Fruit fly (Drosophila melanogaster): ENCODE data around the gene CG15879.

Gene CG15879

DNA sequence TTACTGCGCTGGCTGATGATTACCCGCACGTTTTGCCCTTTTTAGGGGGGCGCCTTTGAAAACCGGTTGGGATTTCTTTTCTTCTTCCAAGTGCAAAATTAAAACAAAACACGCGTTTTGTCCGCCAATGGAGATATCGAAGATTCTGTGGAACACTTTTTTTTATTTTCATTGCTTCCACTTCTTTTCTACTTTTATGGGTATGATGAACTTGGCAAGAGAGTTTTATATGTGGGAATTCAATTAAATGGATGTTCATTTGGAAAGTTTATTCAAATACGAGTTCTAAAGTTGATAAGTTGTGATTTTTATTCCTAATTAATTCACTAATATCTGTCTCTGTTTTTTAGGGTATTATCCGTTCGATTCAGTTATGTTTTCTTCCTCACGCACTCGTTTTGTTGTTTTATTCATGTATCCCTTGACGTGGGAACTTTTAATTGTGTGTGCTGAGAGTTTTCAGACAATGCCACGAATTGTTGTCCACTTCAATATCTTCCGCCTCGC, 4.8 kb downstream of the CG15879 start (continued):
- TF ChIP-seq gce (GFP tag; IDR thresholded peaks at IDR 0.05) = no peak
- TF ChIP-seq NK7.1 (GFP tag; optimal IDR thresholded peaks at IDR 0.05) = no peak
- TF ChIP-seq Atf-2 (GFP tag; optimal IDR thresholded peaks at IDR 0.05) = no peak
- no peak for TF ChIP-seq CG10267 (tag; optimal IDR thresholded peaks at IDR 0.05)
- TF ChIP-seq toy (GFP tag; IDR thresholded peaks at IDR 0.05) = no peak
- TF ChIP-seq Bdp1 (GFP tag; optimal IDR thresholded peaks at IDR 0.05) = no peak
- no peak for TF ChIP-seq Hr39 (optimal IDR thresholded peaks at IDR 0.05)
- no peak for TF ChIP-seq CG15601 (tag; optimal IDR thresholded peaks at IDR 0.05)
- peak; percentile 28; the same call in 1 of the 2 replicates for TF ChIP-seq CG4730 (GFP tag; IDR thresholded peaks at IDR 0.05)
- no peak for TF ChIP-seq Sry-δ (GFP tag; optimal IDR thresholded peaks at IDR 0.05)
- TF ChIP-seq Aef1 (GFP tag; IDR thresholded peaks at IDR 0.05) = peak; percentile 13; the same call in 1 of the 3 replicates
- TF ChIP-seq lbe (GFP tag; optimal IDR thresholded peaks at IDR 0.05) = peak; percentile 77
- peak; percentile 35 for TF ChIP-seq pum (GFP tag; optimal IDR thresholded peaks at IDR 0.05)
- no peak for TF ChIP-seq Neu2 (GFP tag; optimal IDR thresholded peaks at IDR 0.05; ENCODE audit: borderline replicate concordance)
- TF ChIP-seq mam (GFP tag; optimal IDR thresholded peaks at IDR 0.05) = peak; percentile 23
- no peak for TF ChIP-seq gfzf (GFP tag; optimal IDR thresholded peaks at IDR 0.05)
- no peak for TF ChIP-seq Taf1 (GFP tag; IDR thresholded peaks at IDR 0.05)
- peak; percentile 61 for TF ChIP-seq D19A (tag; optimal IDR thresholded peaks at IDR 0.05)
- peak; percentile 83 for TF ChIP-seq corto (GFP tag; optimal IDR thresholded peaks at IDR 0.05)
- TF ChIP-seq CG16779 (GFP tag; IDR thresholded peaks at IDR 0.05) = no peak
- TF ChIP-seq Eip74EF (GFP tag; optimal IDR thresholded peaks at IDR 0.05) = no peak
- TF ChIP-seq CkIIα-i1 (GFP tag; IDR thresholded peaks at IDR 0.05) = no peak
- 0 out of 2 replicates have a peak, but pooled peaks have one; percentile 49 for TF ChIP-seq ssp (GFP tag; IDR thresholded peaks at IDR 0.05)
- TF ChIP-seq CG9727 (GFP tag; optimal IDR thresholded peaks at IDR 0.05) = no peak
- TF ChIP-seq zen2 (GFP tag; IDR thresholded peaks at IDR 0.05; ENCODE audit: partially characterized antibody) = no peak
- TF ChIP-seq CG11247 (GFP tag; IDR thresholded peaks at IDR 0.05) = peak; percentile 9; the same call in 1 of the 2 replicates
- TF ChIP-seq CG12236 (GFP tag; optimal IDR thresholded peaks at IDR 0.05) = no peak
- TF ChIP-seq CG14667 (GFP tag; IDR thresholded peaks at IDR 0.05) = peak; percentile 34; the same call in 1 of the 2 replicates
- TF ChIP-seq Spps (tag; optimal IDR thresholded peaks at IDR 0.05) = peak; percentile 39
- TF ChIP-seq stc (GFP tag; IDR thresholded peaks at IDR 0.05) = no peak
- TF ChIP-seq CG18599 (GFP tag; optimal IDR thresholded peaks at IDR 0.05) = peak; percentile 30
- no peak for TF ChIP-seq her (GFP tag; optimal IDR thresholded peaks at IDR 0.05)
- no peak for TF ChIP-seq CG6683 (GFP tag; optimal IDR thresholded peaks at IDR 0.05)
- peak; percentile 50 for TF ChIP-seq Sox100B (GFP tag; optimal IDR thresholded peaks at IDR 0.05)
- TF ChIP-seq CG14710 (tag; optimal IDR thresholded peaks at IDR 0.05) = no peak
- no peak for TF ChIP-seq Dad (GFP tag; optimal IDR thresholded peaks at IDR 0.05)
- no peak for TF ChIP-seq PHDP (tag; optimal IDR thresholded peaks at IDR 0.05)
- no peak for TF ChIP-seq slp2 (GFP tag; optimal IDR thresholded peaks at IDR 0.05)
- no peak for TF ChIP-seq unc-4 (GFP tag; IDR thresholded peaks at IDR 0.05; ENCODE audit: partially characterized antibody)
- peak; percentile 15; the same call in 1 of the 2 replicates for TF ChIP-seq Rfx (GFP tag; IDR thresholded peaks at IDR 0.05)
- no peak for TF ChIP-seq CrebB (tag; optimal IDR thresholded peaks at IDR 0.05)
- peak; percentile 61 for TF ChIP-seq E2f1 (GFP tag; IDR thresholded peaks at IDR 0.05)
- TF ChIP-seq fd96Cb (tag; optimal IDR thresholded peaks at IDR 0.05) = peak; percentile 76
- TF ChIP-seq hkb (optimal IDR thresholded peaks at IDR 0.05) = no peak
- TF ChIP-seq hkb (GFP tag; IDR thresholded peaks at IDR 0.05) = peak; percentile 68
- peak; percentile 11 for TF ChIP-seq CG6654 (GFP tag; optimal IDR thresholded peaks at IDR 0.05)
- TF ChIP-seq CG16815 (GFP tag; optimal IDR thresholded peaks at IDR 0.05) = no peak
- no peak for TF ChIP-seq CG4360 (GFP tag; IDR thresholded peaks at IDR 0.05)
- TF ChIP-seq CG8924 (tag; optimal IDR thresholded peaks at IDR 0.05) = no peak
- no peak for TF ChIP-seq CG12744 (GFP tag; optimal IDR thresholded peaks at IDR 0.05)
- peak; percentile 28 for TF ChIP-seq Xbp1 (GFP tag; optimal IDR thresholded peaks at IDR 0.05)

All from whole organism, embryonic.